Fruit fly (Drosophila melanogaster) whole organism: ENCODE measurements around the gene CG14014.

Source experiments
- CG8478 ChIP-seq: fragments of >200 bp; optimal IDR thresholded peaks from 2 replicates; lab custom pipeline; 2018; ENCODE audit warnings: inconsistent platforms
- Dll ChIP-seq: fragments of >200 bp; optimal IDR thresholded peaks from 2 replicates; lab custom pipeline; 2017
- EcR ChIP-seq, 2 experiments: fragments of >200 bp; optimal IDR thresholded peaks; 2 replicates each; lab custom pipeline; 2017; ENCODE audit warnings: missing biosample characterization in 2 of 2, missing genetic modification characterization in 2 of 2, missing genetic modification reagents in 2 of 2
- pan ChIP-seq: fragments of >200 bp; optimal IDR thresholded peaks from 2 replicates; lab custom pipeline; 2017
- psq ChIP-seq: fragments of >200 bp; optimal IDR thresholded peaks from 2 replicates; lab custom pipeline; 2017
- usp ChIP-seq: fragments of >200 bp; optimal IDR thresholded peaks from 2 replicates; lab custom pipeline; 2017; ENCODE audit warnings: missing biosample characterization, missing genetic modification characterization, mixed read lengths

DNA sequence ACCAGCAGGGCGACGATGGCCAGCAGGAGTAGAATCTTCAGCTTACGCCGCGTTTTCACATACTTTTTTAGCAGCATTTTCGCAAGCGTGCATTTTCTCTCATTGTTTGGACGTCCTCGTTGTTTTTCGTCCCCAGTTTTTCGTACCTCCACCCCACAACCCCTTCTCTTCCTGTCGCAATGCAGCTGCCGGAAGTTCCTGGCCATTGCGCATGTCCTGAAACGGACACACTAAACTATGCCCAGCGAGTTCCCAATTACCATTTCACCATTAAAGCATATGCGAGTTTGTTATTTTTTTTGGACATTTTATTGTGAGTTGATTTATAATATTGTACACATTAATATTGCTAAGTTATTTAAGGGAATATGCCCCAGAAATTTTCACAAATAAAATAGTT lies 11.6 kb downstream of the CG14014 start, which contains the start of gene CG14015:
- no peak for TF ChIP-seq Dll (lab: Kevin White, UChicago)
- TF ChIP-seq CG8478 (lab: Kevin White, UChicago), result no peak
- no peak for TF ChIP-seq pan (lab: Kevin White, UChicago)
- no peak for TF ChIP-seq psq
- no peak for TF ChIP-seq usp (GFP tag; lab: Kevin White, UChicago)
- no peak for TF ChIP-seq EcR (GFP tag; optimal IDR thresholded peaks at IDR 0.05; lab: Kevin White, UChicago)
